Fruit fly (Drosophila melanogaster) whole organism: ENCODE data around the gene Hcs.

ENCODE experiments used
- CG8478 ChIP-seq: fragments of >200 bp; optimal IDR thresholded peaks from 2 replicates; lab custom pipeline; 2018; ENCODE audit warnings: inconsistent platforms
- Dll ChIP-seq: fragments of >200 bp; optimal IDR thresholded peaks from 2 replicates; lab custom pipeline; 2017
- EcR ChIP-seq, 2 experiments: fragments of >200 bp; optimal IDR thresholded peaks; 2 replicates each; lab custom pipeline; 2017; ENCODE audit warnings: missing biosample characterization in 2 of 2, missing genetic modification characterization in 2 of 2, missing genetic modification reagents in 2 of 2
- pan ChIP-seq: fragments of >200 bp; optimal IDR thresholded peaks from 2 replicates; lab custom pipeline; 2017
- psq ChIP-seq: fragments of >200 bp; optimal IDR thresholded peaks from 2 replicates; lab custom pipeline; 2017
- usp ChIP-seq: fragments of >200 bp; optimal IDR thresholded peaks from 2 replicates; lab custom pipeline; 2017; ENCODE audit warnings: missing biosample characterization, missing genetic modification characterization, mixed read lengths

dm6 chr3R:5464481-5464880, 10.2 kb upstream of the Hcs start, which contains the start of gene PEK:
- TF ChIP-seq Dll (no peak), pan (lab: Kevin White, UChicago) (no peak), usp (GFP tag; lab: Kevin White, UChicago) (no peak), psq (lab: Kevin White, UChicago) (no peak), EcR (GFP tag; optimal IDR thresholded peaks at IDR 0.05; lab: Kevin White, UChicago) (no peak), CG8478 (lab: Kevin White, UChicago) (no peak)
